Fruit fly (Drosophila melanogaster): ENCODE results near the gene CG3108.

The CG3108 gene

dm6 chrX:5745840-5746815, 35.3 kb downstream of the CG3108 start (continued):
- peak; percentile 51; the same call in 2 of the 3 replicates for TF ChIP-seq croc (GFP tag; conservative IDR thresholded peaks at IDR 0.05)
- peak; percentile 51 for TF ChIP-seq CG3407 (GFP tag; optimal IDR thresholded peaks at IDR 0.05)
- peak; percentile 53 for TF ChIP-seq CG17568 (GFP tag; optimal IDR thresholded peaks at IDR 0.05)
- TF ChIP-seq Ets65A (GFP tag), result peak; percentile 90
- TF ChIP-seq cas (GFP tag; IDR thresholded peaks at IDR 0.05), result 0 out of 2 replicates have a peak, but pooled peaks have one; percentile 58
- TF ChIP-seq CG12769 (tag; optimal IDR thresholded peaks at IDR 0.05), result peak; percentile 89
- peak; percentile 7 for TF ChIP-seq CG3995 (GFP tag; optimal IDR thresholded peaks at IDR 0.05)
- TF ChIP-seq abd-A (tag; optimal IDR thresholded peaks at IDR 0.05), result peak; percentile 53
- TF ChIP-seq grn (GFP tag; optimal IDR thresholded peaks at IDR 0.05), result no peak
- TF ChIP-seq nau (GFP tag; optimal IDR thresholded peaks at IDR 0.05), result peak; percentile 24
- TF ChIP-seq CG1233 (GFP tag; optimal IDR thresholded peaks at IDR 0.05), result peak; percentile 71
- peak; percentile 73 for TF ChIP-seq CG12071 (GFP tag; optimal IDR thresholded peaks at IDR 0.05)
- TF ChIP-seq Trl (optimal IDR thresholded peaks at IDR 0.05), result no peak
- TF ChIP-seq Trl (GFP tag; optimal IDR thresholded peaks at IDR 0.05), result peak; percentile 25
- TF ChIP-seq Xrp1 (GFP tag; IDR thresholded peaks at IDR 0.05), result peak; percentile 82
- peak; percentile 55 for TF ChIP-seq Jarid2 (GFP tag; optimal IDR thresholded peaks at IDR 0.05)
- TF ChIP-seq CG1792 (GFP tag; optimal IDR thresholded peaks at IDR 0.05), result no peak
- peak; percentile 54 for TF ChIP-seq CG6765 (GFP tag; optimal IDR thresholded peaks at IDR 0.05)
- peak; percentile 53 for TF ChIP-seq CG9727 (GFP tag; optimal IDR thresholded peaks at IDR 0.05)
- TF ChIP-seq Hsf (GFP tag; optimal IDR thresholded peaks at IDR 0.05), result peak; percentile 48
- TF ChIP-seq CG11456 (GFP tag; IDR thresholded peaks at IDR 0.05), result peak; percentile 89
- peak; percentile 72 for TF ChIP-seq Oli (tag; optimal IDR thresholded peaks at IDR 0.05)
- no peak for TF ChIP-seq Gsc (GFP tag; IDR thresholded peaks at IDR 0.05)
- TF ChIP-seq CG17186 (GFP tag; optimal IDR thresholded peaks at IDR 0.05), result peak; percentile 45
- TF ChIP-seq ind (GFP tag; optimal IDR thresholded peaks at IDR 0.05), result peak; percentile 53
- peak; percentile 70 for TF ChIP-seq CG9215 (GFP tag; IDR thresholded peaks at IDR 0.05)
- TF ChIP-seq CG10147 (GFP tag; optimal IDR thresholded peaks at IDR 0.05), result no peak
- TF ChIP-seq kay (GFP tag; optimal IDR thresholded peaks at IDR 0.05), result no peak
- peak; percentile 80 for TF ChIP-seq tgo (GFP tag; IDR thresholded peaks at IDR 0.05)
- TF ChIP-seq CG15514 (GFP tag; optimal IDR thresholded peaks at IDR 0.05), result peak; percentile 67
- TF ChIP-seq lilli (GFP tag; optimal IDR thresholded peaks at IDR 0.05), result peak; percentile 76
- peak; percentile 57 for TF ChIP-seq nom (GFP tag; optimal IDR thresholded peaks at IDR 0.05)
- no peak for TF ChIP-seq CG8359 (GFP tag; optimal IDR thresholded peaks at IDR 0.05; ENCODE audit: borderline replicate concordance)
- TF ChIP-seq Dbx (GFP tag; IDR thresholded peaks at IDR 0.05), result peak; percentile 59; the same call in 1 of the 3 replicates
- TF ChIP-seq NC2α (GFP tag; optimal IDR thresholded peaks at IDR 0.05), result no peak
- TF ChIP-seq CG13424 (tag; optimal IDR thresholded peaks at IDR 0.05), result peak; percentile 82
- TF ChIP-seq CG32767 (GFP tag; IDR thresholded peaks at IDR 0.05), result no peak
- no peak for TF ChIP-seq pb (GFP tag; optimal IDR thresholded peaks at IDR 0.05)
- TF ChIP-seq tll (GFP tag; optimal IDR thresholded peaks at IDR 0.05), result no peak
- peak; percentile 66 for TF ChIP-seq CG4404 (GFP tag; IDR thresholded peaks at IDR 0.05)
- peak; percentile 37 for TF ChIP-seq twi (tag; optimal IDR thresholded peaks at IDR 0.05)
- peak; percentile 34 for TF ChIP-seq tx (GFP tag; optimal IDR thresholded peaks at IDR 0.05)
- TF ChIP-seq jigr1 (GFP tag; IDR thresholded peaks at IDR 0.05), result no peak
- 0 out of 2 replicates have a peak, but pooled peaks have one; percentile 32 for TF ChIP-seq dati (GFP tag; IDR thresholded peaks at IDR 0.05)
- TF ChIP-seq Elba2 (GFP tag; optimal IDR thresholded peaks at IDR 0.05), result no peak
- no peak for TF ChIP-seq CG43689 (GFP tag; IDR thresholded peaks at IDR 0.05)
- TF ChIP-seq CG32532 (GFP tag; IDR thresholded peaks at IDR 0.05), result peak; percentile 85
- no peak for TF ChIP-seq TFAM (GFP tag; optimal IDR thresholded peaks at IDR 0.05)
- peak; percentile 48 for TF ChIP-seq gro (GFP tag; optimal IDR thresholded peaks at IDR 0.05)

Measured in whole organism, embryonic.